Worm (Caenorhabditis elegans) whole organism, mixed stage, embryonic: Measurements from ENCODE around the gene sec-24.1.

Experiments
- M03D4.4 ChIP-seq: sonication (generic microtip); optimal IDR thresholded peaks from 2 replicates; lab custom pipeline; 2017; ENCODE audit warnings: mild to moderate bottlenecking, missing genetic modification characterization, missing compliant biosample characterization
- bed-3 ChIP-seq: fragments of 200-800 bp; sonication (Bioruptor generic); optimal IDR thresholded peaks from 3 replicates; lab custom pipeline; 2018; ENCODE audit warnings: mild to moderate bottlenecking, missing genetic modification characterization, moderate library complexity, missing compliant biosample characterization
- blmp-1 ChIP-seq: fragments of 150-350 bp; optimal IDR thresholded peaks from 2 replicates; lab custom pipeline; 2014; ENCODE audit warnings: missing biosample characterization, missing genetic modification characterization
- ceh-39 ChIP-seq: fragments of 150-350 bp; optimal IDR thresholded peaks from 2 replicates; lab custom pipeline; 2014; ENCODE audit warnings: missing biosample characterization, missing genetic modification characterization
- ceh-43 ChIP-seq: fragments of 200-800 bp; sonication (Bioruptor generic); optimal IDR thresholded peaks from 2 replicates; lab custom pipeline; 2018; ENCODE audit warnings: mild to moderate bottlenecking, missing genetic modification characterization, moderate library complexity, missing compliant biosample characterization
- ceh-83 ChIP-seq: fragments of 200-800 bp; sonication (Bioruptor generic); optimal IDR thresholded peaks from 2 replicates; lab custom pipeline; 2018; ENCODE audit warnings: mild to moderate bottlenecking, missing genetic modification characterization, missing compliant biosample characterization
- ces-1 ChIP-seq: fragments of 150-350 bp; optimal IDR thresholded peaks from 2 replicates; lab custom pipeline; 2014; ENCODE audit warnings: missing biosample characterization, missing genetic modification reagents, missing genetic modification characterization
- cnd-1 ChIP-seq: fragments of 200-800 bp; sonication (Bioruptor generic); optimal IDR thresholded peaks from 2 replicates; lab custom pipeline; 2018; ENCODE audit warnings: mild to moderate bottlenecking, missing genetic modification characterization, missing compliant biosample characterization
- drap-1 ChIP-seq: fragments of 200-800 bp; sonication (Bioruptor generic); optimal IDR thresholded peaks from 3 replicates; lab custom pipeline; 2018; ENCODE audit warnings: mild to moderate bottlenecking, missing genetic modification characterization, missing compliant biosample characterization
- elt-1 ChIP-seq: sonication (generic microtip); optimal IDR thresholded peaks from 2 replicates; lab custom pipeline; 2017; ENCODE audit warnings: missing genetic modification characterization, mild to moderate bottlenecking, missing compliant biosample characterization, antibody characterized with exemption, moderate library complexity, borderline replicate concordance; ENCODE audit not compliant: insufficient read depth
- elt-3 ChIP-seq: fragments of 150-350 bp; optimal IDR thresholded peaks from 2 replicates; lab custom pipeline; 2014; ENCODE audit warnings: missing biosample characterization, missing genetic modification characterization
- flh-1 ChIP-seq: fragments of 200-800 bp; sonication (Bioruptor generic); optimal IDR thresholded peaks from 2 replicates; lab custom pipeline; 2018; ENCODE audit warnings: mild to moderate bottlenecking, missing genetic modification characterization, moderate library complexity, missing compliant biosample characterization
- ham-2 ChIP-seq: fragments of 200-800 bp; sonication (Bioruptor generic); optimal IDR thresholded peaks from 2 replicates; lab custom pipeline; 2018; ENCODE audit warnings: mild to moderate bottlenecking, missing genetic modification characterization, missing compliant biosample characterization
- hlh-1 ChIP-seq: fragments of 150-350 bp; optimal IDR thresholded peaks from 2 replicates; lab custom pipeline; 2014; ENCODE audit warnings: missing biosample characterization, missing genetic modification reagents, missing genetic modification characterization
- lin-13 ChIP-seq: fragments of 150-350 bp; optimal IDR thresholded peaks from 2 replicates; lab custom pipeline; 2014; ENCODE audit warnings: missing biosample characterization, missing genetic modification characterization
- lin-32 ChIP-seq: fragments of 200-800 bp; sonication (Bioruptor generic); optimal IDR thresholded peaks from 2 replicates; lab custom pipeline; 2018; ENCODE audit warnings: mild to moderate bottlenecking, missing genetic modification characterization, missing compliant biosample characterization
- lsy-2 ChIP-seq: fragments of 150-350 bp; optimal IDR thresholded peaks from 2 replicates; lab custom pipeline; 2014; ENCODE audit warnings: missing biosample characterization, missing genetic modification characterization
- mab-5 ChIP-seq: fragments of 150-350 bp; optimal IDR thresholded peaks from 2 replicates; lab custom pipeline; 2014; ENCODE audit warnings: missing biosample characterization, missing genetic modification characterization
- mep-1 ChIP-seq: fragments of 150-350 bp; optimal IDR thresholded peaks from 2 replicates; lab custom pipeline; 2017; ENCODE audit warnings: missing biosample characterization, missing genetic modification reagents, missing genetic modification characterization, inconsistent platforms
- mls-2 ChIP-seq: sonication (generic microtip); optimal IDR thresholded peaks from 2 replicates; lab custom pipeline; 2016; ENCODE audit warnings: mild to moderate bottlenecking, missing genetic modification characterization, moderate library complexity, missing compliant biosample characterization
- nhr-12 ChIP-seq: fragments of 150-350 bp; optimal IDR thresholded peaks from 2 replicates; lab custom pipeline; 2014; ENCODE audit warnings: missing biosample characterization, missing genetic modification characterization
- nhr-2 ChIP-seq: fragments of 150-350 bp; optimal IDR thresholded peaks from 2 replicates; lab custom pipeline; 2014; ENCODE audit warnings: missing biosample characterization, missing genetic modification characterization
- nhr-237 ChIP-seq: fragments of 150-350 bp; optimal IDR thresholded peaks from 2 replicates; lab custom pipeline; 2014; ENCODE audit warnings: missing biosample characterization, missing genetic modification characterization
- nhr-28 ChIP-seq: fragments of 150-350 bp; optimal IDR thresholded peaks from 2 replicates; lab custom pipeline; 2014; ENCODE audit warnings: missing biosample characterization, missing genetic modification characterization
- nhr-76 ChIP-seq: sonication (generic microtip); optimal IDR thresholded peaks from 2 replicates; lab custom pipeline; 2017; ENCODE audit warnings: missing biosample characterization, missing genetic modification characterization
- pha-4 ChIP-seq: fragments of 150-350 bp; optimal IDR thresholded peaks from 2 replicates; lab custom pipeline; 2018; ENCODE audit warnings: missing biosample characterization, missing genetic modification reagents, missing genetic modification characterization
- sem-2 ChIP-seq: fragments of 200-800 bp; sonication (Bioruptor generic); optimal IDR thresholded peaks from 2 replicates; lab custom pipeline; 2018; ENCODE audit warnings: mild to moderate bottlenecking, missing genetic modification characterization, missing compliant biosample characterization
- snpc-4 ChIP-seq: fragments of 150-350 bp; optimal IDR thresholded peaks from 2 replicates; lab custom pipeline; 2014; ENCODE audit warnings: missing biosample characterization, missing genetic modification characterization
- sptf-1 ChIP-seq: sonication (generic microtip); optimal IDR thresholded peaks from 2 replicates; lab custom pipeline; 2017; ENCODE audit warnings: mild to moderate bottlenecking, missing genetic modification characterization, moderate library complexity, missing compliant biosample characterization
- tbx-8 ChIP-seq: fragments of 200-800 bp; sonication (Bioruptor generic); optimal IDR thresholded peaks from 2 replicates; lab custom pipeline; 2018; ENCODE audit warnings: mild to moderate bottlenecking, missing genetic modification characterization, moderate library complexity, missing compliant biosample characterization
- unc-120 ChIP-seq: sonication (generic microtip); optimal IDR thresholded peaks from 2 replicates; lab custom pipeline; 2017; ENCODE audit warnings: missing genetic modification characterization, missing compliant biosample characterization; ENCODE audit not compliant: poor library complexity, severe bottlenecking
- unc-39 ChIP-seq: fragments of 150-350 bp; optimal IDR thresholded peaks from 2 replicates; lab custom pipeline; 2014; ENCODE audit warnings: missing biosample characterization, missing genetic modification characterization
- unc-62 ChIP-seq: fragments of 150-350 bp; optimal IDR thresholded peaks from 2 replicates; lab custom pipeline; 2014; ENCODE audit warnings: missing biosample characterization, missing genetic modification reagents, missing genetic modification characterization
- zip-8 ChIP-seq: fragments of 150-350 bp; optimal IDR thresholded peaks from 2 replicates; lab custom pipeline; 2014; ENCODE audit warnings: missing biosample characterization, missing genetic modification characterization
- ztf-11 ChIP-seq: fragments of 150-350 bp; optimal IDR thresholded peaks from 2 replicates; lab custom pipeline; 2014; ENCODE audit warnings: missing biosample characterization, missing genetic modification characterization

The sec-24.1 gene

DNA sequence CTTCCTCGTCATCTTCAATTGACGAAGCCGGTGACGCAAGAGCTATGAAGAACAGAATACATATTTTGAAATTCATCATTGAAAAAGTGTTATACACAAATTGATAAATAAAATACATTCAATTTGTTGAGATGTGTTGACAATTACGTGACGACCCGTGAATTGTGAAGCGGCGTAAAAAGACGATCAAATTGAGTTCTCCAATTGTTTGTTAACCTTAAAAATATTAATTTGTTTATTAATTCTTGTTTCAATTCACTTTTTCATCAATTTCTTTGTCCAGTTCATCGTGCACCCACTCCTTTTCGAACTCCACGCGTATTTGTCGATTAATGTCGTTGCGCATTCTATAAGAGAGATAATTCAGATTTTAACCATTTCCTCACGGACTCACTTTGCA lies 26.2 kb upstream of the sec-24.1 start, which contains the start of gene spe-36:
Gene spe-36 (minus strand): TSS at position 101 of the 400 bp plus-strand sequence.
- TF ChIP-seq snpc-4 (tag; lab: Kevin White, UChicago): no peak
- no peak for TF ChIP-seq tbx-8 (GFP tag; lab: Kevin White, UChicago)
- TF ChIP-seq ham-2 (GFP tag; lab: Kevin White, UChicago): no peak
- TF ChIP-seq unc-120: no peak
- TF ChIP-seq pha-4: no peak
- no peak for TF ChIP-seq zip-8 (tag; lab: Kevin White, UChicago)
- TF ChIP-seq ceh-83: no peak
- no peak for TF ChIP-seq lin-13
- TF ChIP-seq ceh-43: no peak
- TF ChIP-seq ceh-39 (tag; lab: Kevin White, UChicago): no peak
- no peak for TF ChIP-seq nhr-12 (tag; lab: Kevin White, UChicago)
- TF ChIP-seq nhr-2 (tag; lab: Kevin White, UChicago): no peak
- TF ChIP-seq ces-1 (GFP tag; lab: Kevin White, UChicago): no peak
- no peak for TF ChIP-seq unc-62 (GFP tag; lab: Kevin White, UChicago)
- no peak for TF ChIP-seq M03D4.4
- TF ChIP-seq mab-5: no peak
- TF ChIP-seq unc-39 (tag; lab: Kevin White, UChicago): no peak
- no peak for TF ChIP-seq nhr-237 (tag; lab: Kevin White, UChicago)
- TF ChIP-seq lin-32 (GFP tag; lab: Kevin White, UChicago): no peak

DNA sequence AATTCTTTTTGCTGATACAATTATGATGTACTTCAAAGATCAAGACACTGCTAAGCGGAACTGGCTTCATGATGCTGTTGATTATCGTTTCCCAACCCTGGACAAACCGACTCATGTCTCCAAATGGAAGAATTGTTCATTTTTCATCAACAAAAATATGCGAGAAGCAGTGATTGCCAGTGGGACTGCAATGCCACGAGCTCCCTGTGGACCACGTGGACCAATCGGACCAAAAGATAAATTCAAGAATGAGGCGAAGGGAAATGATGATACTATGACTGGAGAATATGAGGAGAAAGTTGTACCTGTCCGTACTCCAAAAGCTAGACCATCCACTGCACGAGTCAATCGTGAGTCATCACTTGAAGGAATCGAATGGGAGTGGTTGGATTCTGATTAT lies 20.5 kb upstream of the sec-24.1 start:
- TF ChIP-seq sem-2 (no peak), nhr-237 (tag; lab: Kevin White, UChicago) (no peak), hlh-1 (no peak), blmp-1 (tag; lab: Kevin White, UChicago) (no peak), ceh-43 (no peak)
- TF ChIP-seq, all 35 proteins: peak for 0

DNA sequence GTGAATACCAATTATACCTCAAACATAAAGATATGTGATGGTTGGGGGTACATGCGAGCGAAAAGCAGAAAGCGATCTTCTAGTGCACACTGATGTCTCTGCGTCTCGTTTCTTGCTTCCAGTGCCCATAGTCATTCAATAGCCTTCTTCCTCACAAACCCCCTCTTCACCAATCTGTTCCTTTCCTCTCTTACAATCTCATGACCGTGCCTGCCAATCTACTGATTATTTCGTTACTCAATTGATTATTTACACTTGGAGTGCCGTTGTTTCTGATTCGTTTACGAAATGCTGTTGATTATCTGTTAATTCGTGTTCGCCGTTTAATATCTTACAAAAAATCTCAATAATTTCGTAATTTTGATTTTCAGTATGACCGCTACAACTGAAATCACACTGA lies 18.9 kb upstream of the sec-24.1 start:
- TF ChIP-seq ham-2 (GFP tag; lab: Kevin White, UChicago) (peak; percentile 66), bed-3 (GFP tag; lab: Kevin White, UChicago) (no peak)
- TF ChIP-seq, all 35 proteins: peak for 1

DNA sequence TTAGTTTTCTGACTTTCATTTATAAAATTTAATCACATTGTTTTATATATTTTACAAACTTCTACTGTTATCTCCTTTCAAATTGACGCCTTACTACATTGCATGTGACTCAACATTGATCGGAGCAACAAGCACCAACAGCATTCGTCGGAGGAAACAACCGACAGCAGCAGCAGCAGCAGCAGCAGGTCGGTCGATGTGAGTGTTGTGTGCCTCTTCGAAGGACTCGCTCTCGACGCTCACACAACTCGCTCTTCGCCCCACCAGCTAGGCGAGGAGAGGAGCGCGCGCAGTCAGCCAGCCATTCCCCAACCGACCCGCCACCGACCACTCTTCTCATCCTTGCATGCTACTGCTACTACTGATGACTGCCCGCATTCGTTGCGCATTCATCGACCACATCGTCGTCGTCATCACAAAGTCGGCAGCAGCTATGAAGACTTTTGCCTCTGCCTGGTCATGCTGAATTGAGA lies 17.9 kb upstream of the sec-24.1 start, which contains the start of gene F12F6.1:
Gene F12F6.1 (plus strand): TSS at position 51 of the 473 bp plus-strand sequence.
- no peak for TF ChIP-seq ceh-39 (tag; lab: Kevin White, UChicago)
- TF ChIP-seq mep-1 (tag; lab: Kevin White, UChicago): peak; percentile 19
- peak; percentile 64 for TF ChIP-seq sptf-1 (tag; lab: Kevin White, UChicago)
- TF ChIP-seq lin-32 (GFP tag; lab: Kevin White, UChicago): no peak
- TF ChIP-seq sem-2: no peak
- no peak for TF ChIP-seq nhr-28 (tag; lab: Kevin White, UChicago)
- TF ChIP-seq tbx-8 (GFP tag; lab: Kevin White, UChicago): no peak
- TF ChIP-seq unc-120: no peak
- TF ChIP-seq nhr-237 (tag; lab: Kevin White, UChicago): no peak
- no peak for TF ChIP-seq nhr-12 (tag; lab: Kevin White, UChicago)
- TF ChIP-seq nhr-2 (tag; lab: Kevin White, UChicago): no peak
- TF ChIP-seq unc-39 (tag; lab: Kevin White, UChicago): no peak
- TF ChIP-seq unc-62 (GFP tag; lab: Kevin White, UChicago): no peak
- peak; percentile 83 for TF ChIP-seq cnd-1 (tag; lab: Kevin White, UChicago)
- TF ChIP-seq drap-1 (GFP tag; lab: Kevin White, UChicago): no peak
- no peak for TF ChIP-seq elt-3 (tag; lab: Kevin White, UChicago)
- TF ChIP-seq lsy-2 (tag; lab: Kevin White, UChicago): no peak
- peak; percentile 38 for TF ChIP-seq hlh-1
- no peak for TF ChIP-seq snpc-4 (tag; lab: Kevin White, UChicago)
- TF ChIP-seq mab-5: no peak
- TF ChIP-seq M03D4.4: peak; percentile 68
- no peak for TF ChIP-seq flh-1 (GFP tag; lab: Kevin White, UChicago)
- TF ChIP-seq ceh-43: no peak
- TF ChIP-seq mls-2: peak; percentile 3
- TF ChIP-seq ham-2 (GFP tag; lab: Kevin White, UChicago): peak; percentile 72
- TF ChIP-seq zip-8 (tag; lab: Kevin White, UChicago): no peak
- TF ChIP-seq elt-1 (tag; lab: Kevin White, UChicago): no peak
- no peak for TF ChIP-seq nhr-76 (tag; lab: Kevin White, UChicago)
- TF ChIP-seq blmp-1 (tag; lab: Kevin White, UChicago): no peak
- TF ChIP-seq pha-4: no peak
- TF ChIP-seq lin-13: peak; percentile 17
- no peak for TF ChIP-seq ces-1 (GFP tag; lab: Kevin White, UChicago)
- no peak for TF ChIP-seq bed-3 (GFP tag; lab: Kevin White, UChicago)
- TF ChIP-seq ceh-83: peak; percentile 38
- TF ChIP-seq ztf-11 (tag; lab: Kevin White, UChicago): peak; percentile 47
- TF ChIP-seq, all 35 proteins: peak for 10
